Worm (Caenorhabditis elegans) whole organism, mixed stage, embryonic: Measurements from ENCODE around the gene nhl-2.
A peak's percentile ranks its signal among the peaks of the same experiment; 100 is the strongest.
"Not testable (repeated sequence)": the region's sequence is repeated elsewhere in the genome, so short reads cannot be mapped to it uniquely, and the experiment has no call there.

Experiments
- M03D4.4 ChIP-seq: sonication (generic microtip); optimal IDR thresholded peaks from 2 replicates; lab custom pipeline; 2017; ENCODE audit warnings: mild to moderate bottlenecking, missing genetic modification characterization, missing compliant biosample characterization
- bed-3 ChIP-seq: fragments of 200-800 bp; sonication (Bioruptor generic); optimal IDR thresholded peaks from 3 replicates; lab custom pipeline; 2018; ENCODE audit warnings: mild to moderate bottlenecking, missing genetic modification characterization, moderate library complexity, missing compliant biosample characterization
- blmp-1 ChIP-seq: fragments of 150-350 bp; optimal IDR thresholded peaks from 2 replicates; lab custom pipeline; 2014; ENCODE audit warnings: missing biosample characterization, missing genetic modification characterization
- ceh-39 ChIP-seq: fragments of 150-350 bp; optimal IDR thresholded peaks from 2 replicates; lab custom pipeline; 2014; ENCODE audit warnings: missing biosample characterization, missing genetic modification characterization
- ceh-43 ChIP-seq: fragments of 200-800 bp; sonication (Bioruptor generic); optimal IDR thresholded peaks from 2 replicates; lab custom pipeline; 2018; ENCODE audit warnings: mild to moderate bottlenecking, missing genetic modification characterization, moderate library complexity, missing compliant biosample characterization
- ceh-83 ChIP-seq: fragments of 200-800 bp; sonication (Bioruptor generic); optimal IDR thresholded peaks from 2 replicates; lab custom pipeline; 2018; ENCODE audit warnings: mild to moderate bottlenecking, missing genetic modification characterization, missing compliant biosample characterization
- ces-1 ChIP-seq: fragments of 150-350 bp; optimal IDR thresholded peaks from 2 replicates; lab custom pipeline; 2014; ENCODE audit warnings: missing biosample characterization, missing genetic modification reagents, missing genetic modification characterization
- drap-1 ChIP-seq: fragments of 200-800 bp; sonication (Bioruptor generic); optimal IDR thresholded peaks from 3 replicates; lab custom pipeline; 2018; ENCODE audit warnings: mild to moderate bottlenecking, missing genetic modification characterization, missing compliant biosample characterization
- elt-1 ChIP-seq: sonication (generic microtip); optimal IDR thresholded peaks from 2 replicates; lab custom pipeline; 2017; ENCODE audit warnings: missing genetic modification characterization, mild to moderate bottlenecking, missing compliant biosample characterization, antibody characterized with exemption, moderate library complexity, borderline replicate concordance; ENCODE audit not compliant: insufficient read depth
- elt-3 ChIP-seq: fragments of 150-350 bp; optimal IDR thresholded peaks from 2 replicates; lab custom pipeline; 2014; ENCODE audit warnings: missing biosample characterization, missing genetic modification characterization
- flh-1 ChIP-seq: fragments of 200-800 bp; sonication (Bioruptor generic); optimal IDR thresholded peaks from 2 replicates; lab custom pipeline; 2018; ENCODE audit warnings: mild to moderate bottlenecking, missing genetic modification characterization, moderate library complexity, missing compliant biosample characterization
- ham-2 ChIP-seq: fragments of 200-800 bp; sonication (Bioruptor generic); optimal IDR thresholded peaks from 2 replicates; lab custom pipeline; 2018; ENCODE audit warnings: mild to moderate bottlenecking, missing genetic modification characterization, missing compliant biosample characterization
- hlh-1 ChIP-seq: fragments of 150-350 bp; optimal IDR thresholded peaks from 2 replicates; lab custom pipeline; 2014; ENCODE audit warnings: missing biosample characterization, missing genetic modification reagents, missing genetic modification characterization
- lin-32 ChIP-seq: fragments of 200-800 bp; sonication (Bioruptor generic); optimal IDR thresholded peaks from 2 replicates; lab custom pipeline; 2018; ENCODE audit warnings: mild to moderate bottlenecking, missing genetic modification characterization, missing compliant biosample characterization
- lsy-2 ChIP-seq: fragments of 150-350 bp; optimal IDR thresholded peaks from 2 replicates; lab custom pipeline; 2014; ENCODE audit warnings: missing biosample characterization, missing genetic modification characterization
- mab-5 ChIP-seq: fragments of 150-350 bp; optimal IDR thresholded peaks from 2 replicates; lab custom pipeline; 2014; ENCODE audit warnings: missing biosample characterization, missing genetic modification characterization
- mep-1 ChIP-seq: fragments of 150-350 bp; optimal IDR thresholded peaks from 2 replicates; lab custom pipeline; 2017; ENCODE audit warnings: missing biosample characterization, missing genetic modification reagents, missing genetic modification characterization, inconsistent platforms
- mls-2 ChIP-seq: sonication (generic microtip); optimal IDR thresholded peaks from 2 replicates; lab custom pipeline; 2016; ENCODE audit warnings: mild to moderate bottlenecking, missing genetic modification characterization, moderate library complexity, missing compliant biosample characterization
- nhr-12 ChIP-seq: fragments of 150-350 bp; optimal IDR thresholded peaks from 2 replicates; lab custom pipeline; 2014; ENCODE audit warnings: missing biosample characterization, missing genetic modification characterization
- nhr-2 ChIP-seq: fragments of 150-350 bp; optimal IDR thresholded peaks from 2 replicates; lab custom pipeline; 2014; ENCODE audit warnings: missing biosample characterization, missing genetic modification characterization
- nhr-28 ChIP-seq: fragments of 150-350 bp; optimal IDR thresholded peaks from 2 replicates; lab custom pipeline; 2014; ENCODE audit warnings: missing biosample characterization, missing genetic modification characterization
- nhr-76 ChIP-seq: sonication (generic microtip); optimal IDR thresholded peaks from 2 replicates; lab custom pipeline; 2017; ENCODE audit warnings: missing biosample characterization, missing genetic modification characterization
- pha-4 ChIP-seq: fragments of 150-350 bp; optimal IDR thresholded peaks from 2 replicates; lab custom pipeline; 2018; ENCODE audit warnings: missing biosample characterization, missing genetic modification reagents, missing genetic modification characterization
- sem-2 ChIP-seq: fragments of 200-800 bp; sonication (Bioruptor generic); optimal IDR thresholded peaks from 2 replicates; lab custom pipeline; 2018; ENCODE audit warnings: mild to moderate bottlenecking, missing genetic modification characterization, missing compliant biosample characterization
- sptf-1 ChIP-seq: sonication (generic microtip); optimal IDR thresholded peaks from 2 replicates; lab custom pipeline; 2017; ENCODE audit warnings: mild to moderate bottlenecking, missing genetic modification characterization, moderate library complexity, missing compliant biosample characterization
- tbx-8 ChIP-seq: fragments of 200-800 bp; sonication (Bioruptor generic); optimal IDR thresholded peaks from 2 replicates; lab custom pipeline; 2018; ENCODE audit warnings: mild to moderate bottlenecking, missing genetic modification characterization, moderate library complexity, missing compliant biosample characterization
- unc-120 ChIP-seq: sonication (generic microtip); optimal IDR thresholded peaks from 2 replicates; lab custom pipeline; 2017; ENCODE audit warnings: missing genetic modification characterization, missing compliant biosample characterization; ENCODE audit not compliant: poor library complexity, severe bottlenecking
- unc-39 ChIP-seq: fragments of 150-350 bp; optimal IDR thresholded peaks from 2 replicates; lab custom pipeline; 2014; ENCODE audit warnings: missing biosample characterization, missing genetic modification characterization
- unc-62 ChIP-seq: fragments of 150-350 bp; optimal IDR thresholded peaks from 2 replicates; lab custom pipeline; 2014; ENCODE audit warnings: missing biosample characterization, missing genetic modification reagents, missing genetic modification characterization
- zip-8 ChIP-seq: fragments of 150-350 bp; optimal IDR thresholded peaks from 2 replicates; lab custom pipeline; 2014; ENCODE audit warnings: missing biosample characterization, missing genetic modification characterization
- ztf-11 ChIP-seq: fragments of 150-350 bp; optimal IDR thresholded peaks from 2 replicates; lab custom pipeline; 2014; ENCODE audit warnings: missing biosample characterization, missing genetic modification characterization

Gene nhl-2

DNA sequence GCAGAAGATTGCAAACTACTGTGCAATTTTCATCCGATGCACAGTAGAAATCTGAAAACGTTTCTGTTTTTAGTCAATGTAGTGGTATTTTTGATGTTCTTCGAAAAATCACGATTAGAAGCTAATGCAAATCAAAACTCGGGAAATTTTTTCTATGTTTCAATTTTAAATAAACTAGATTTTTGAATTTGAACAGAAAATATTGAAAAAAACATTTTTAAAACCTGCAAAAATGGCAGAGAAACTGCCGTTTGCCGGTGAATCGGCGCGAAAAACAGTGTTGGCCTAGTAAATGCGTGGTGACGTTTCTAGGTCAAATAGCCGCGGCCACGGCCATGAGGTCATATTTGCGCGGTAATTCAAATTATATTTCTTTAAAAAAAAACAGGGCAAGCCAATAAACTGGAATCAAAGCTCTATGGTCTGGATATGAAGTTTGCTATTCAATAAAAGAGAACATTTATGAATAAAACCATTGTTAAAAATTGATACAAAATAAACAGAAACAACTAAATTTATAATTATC, 31.3 kb upstream of the nhl-2 start, which contains the start of gene set-2:
set-2 (minus strand) TSS at position 51 of the 526 bp plus-strand sequence.
- TF ChIP-seq pha-4 (tag; lab: Kevin White, UChicago) (peak; percentile 9), sptf-1 (tag; lab: Kevin White, UChicago) (peak; percentile 66), lsy-2 (peak; percentile 15), mab-5 (tag; lab: Kevin White, UChicago) (no peak), ceh-83 (GFP tag; lab: Kevin White, UChicago) (no peak), ces-1 (GFP tag; lab: Kevin White, UChicago) (peak; percentile 21)

DNA sequence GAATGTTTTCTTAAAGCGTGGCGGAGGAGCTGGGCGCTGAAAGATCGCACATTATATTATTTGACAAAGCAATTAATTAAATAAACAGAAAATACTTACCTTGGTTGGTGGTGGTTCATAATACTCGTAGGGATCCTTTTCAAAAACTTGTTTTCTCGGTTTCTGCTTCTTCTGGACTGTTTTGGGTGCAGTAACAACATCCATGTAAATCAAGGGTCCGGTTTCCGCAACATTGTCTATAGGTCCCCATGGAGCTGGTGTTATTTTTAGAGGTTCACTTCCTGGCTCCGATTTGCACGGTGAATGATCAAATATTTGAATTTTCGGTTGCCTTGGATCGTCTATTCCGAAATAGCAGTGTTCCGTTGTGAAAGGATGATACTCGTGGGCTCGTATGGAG, 25.2 kb upstream of the nhl-2 start:
- no peak for TF ChIP-seq ces-1 (GFP tag; lab: Kevin White, UChicago)
- no peak for TF ChIP-seq drap-1 (GFP tag; lab: Kevin White, UChicago)
- TF ChIP-seq ztf-11 (tag; lab: Kevin White, UChicago), result no peak
- no peak for TF ChIP-seq bed-3 (GFP tag; lab: Kevin White, UChicago)
- no peak for TF ChIP-seq mls-2
- no peak for TF ChIP-seq flh-1 (GFP tag; lab: Kevin White, UChicago)
- no peak for TF ChIP-seq unc-120 (tag; lab: Kevin White, UChicago)
- TF ChIP-seq M03D4.4 (tag; lab: Kevin White, UChicago), result no peak
- no peak for TF ChIP-seq tbx-8 (GFP tag; lab: Kevin White, UChicago)

DNA sequence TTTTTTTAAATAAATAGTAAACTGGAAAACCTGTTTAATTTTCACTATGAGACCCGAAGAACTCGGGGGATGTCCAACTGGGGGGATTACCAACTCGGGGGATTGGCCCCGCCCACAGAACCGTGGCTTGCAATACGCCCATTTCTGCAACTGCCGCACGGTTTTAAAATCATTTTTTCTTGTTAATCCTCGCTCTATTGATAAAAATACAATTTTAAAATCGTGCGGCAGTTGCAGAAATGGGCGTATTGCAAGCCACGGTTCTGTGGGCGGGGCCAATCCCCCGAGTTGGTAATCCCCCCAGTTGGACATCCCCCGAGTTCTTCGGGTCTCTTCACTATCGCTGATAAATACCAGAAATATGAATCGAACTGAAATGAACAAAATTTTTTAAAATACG, 23.1 kb upstream of the nhl-2 start, which contains the start of gene mmab-1:
mmab-1 (minus strand) TSS at position 95 of the 400 bp plus-strand sequence.
- TF ChIP-seq lin-32; unc-120 (tag; lab: Kevin White, UChicago); elt-1 (tag; lab: Kevin White, UChicago): not testable (repeated sequence)

DNA sequence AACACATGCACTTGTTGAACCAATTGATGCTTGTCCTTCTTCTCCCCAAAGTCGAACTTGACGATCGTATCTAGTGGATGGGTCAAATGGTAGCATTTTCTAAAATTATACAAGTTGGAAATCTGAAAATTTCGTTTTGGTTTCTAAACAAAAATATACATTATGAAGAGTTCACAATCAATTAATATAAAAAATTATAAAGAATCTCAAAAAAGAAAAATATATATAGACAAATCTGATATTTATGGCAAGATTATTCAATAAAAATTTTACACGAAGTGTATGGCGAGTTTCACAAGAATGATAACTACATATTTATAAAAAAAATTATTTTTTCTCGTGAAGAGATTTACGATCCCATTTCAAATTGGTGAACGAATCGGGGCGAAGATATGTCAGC, 21.3 kb upstream of the nhl-2 start, which contains the start of gene ula-1:
ula-1 (minus strand) TSS at position 101 of the 400 bp plus-strand sequence.
- TF ChIP-seq nhr-76 (no peak), mep-1 (no peak), nhr-12 (tag; lab: Kevin White, UChicago) (no peak), unc-39 (tag; lab: Kevin White, UChicago) (no peak), ceh-39 (tag; lab: Kevin White, UChicago) (no peak), elt-1 (tag; lab: Kevin White, UChicago) (no peak), ceh-43 (GFP tag; lab: Kevin White, UChicago) (no peak), blmp-1 (tag; lab: Kevin White, UChicago) (no peak), ztf-11 (tag; lab: Kevin White, UChicago) (no peak), lin-32 (no peak), ham-2 (no peak), sem-2 (GFP tag; lab: Kevin White, UChicago) (no peak), unc-62 (GFP tag; lab: Kevin White, UChicago) (no peak)

DNA sequence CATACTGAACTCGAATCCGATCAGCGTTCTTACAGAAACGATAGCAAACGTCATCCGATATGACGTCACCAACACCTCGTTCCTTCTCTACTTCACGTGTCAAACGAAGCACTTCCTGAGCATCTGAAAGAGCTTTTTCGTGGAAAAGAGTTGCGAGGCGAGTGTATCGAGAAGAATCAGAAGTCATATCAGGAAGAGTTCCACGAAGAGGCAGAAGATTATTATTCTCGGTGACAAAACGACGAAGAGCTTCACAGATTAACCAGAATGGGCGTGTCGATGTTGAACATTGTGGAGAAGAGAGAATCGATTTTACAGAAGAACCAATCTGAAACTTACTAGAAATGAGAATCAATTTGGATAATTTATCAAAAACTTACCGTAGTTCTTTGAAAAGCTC, 20.0 kb upstream of the nhl-2 start:
- TF ChIP-seq bed-3 (GFP tag; lab: Kevin White, UChicago) (no peak), ceh-39 (tag; lab: Kevin White, UChicago) (no peak), sem-2 (GFP tag; lab: Kevin White, UChicago) (no peak), hlh-1 (no peak), elt-1 (tag; lab: Kevin White, UChicago) (no peak), nhr-12 (tag; lab: Kevin White, UChicago) (no peak), unc-120 (tag; lab: Kevin White, UChicago) (no peak), ceh-83 (GFP tag; lab: Kevin White, UChicago) (no peak), unc-39 (tag; lab: Kevin White, UChicago) (no peak), elt-3 (no peak), mls-2 (no peak), nhr-2 (tag; lab: Kevin White, UChicago) (no peak), nhr-28 (tag; lab: Kevin White, UChicago) (no peak), pha-4 (tag; lab: Kevin White, UChicago) (no peak), zip-8 (tag; lab: Kevin White, UChicago) (no peak)
